Fruit fly (Drosophila melanogaster): ENCODE data around the gene yl.

DNA sequence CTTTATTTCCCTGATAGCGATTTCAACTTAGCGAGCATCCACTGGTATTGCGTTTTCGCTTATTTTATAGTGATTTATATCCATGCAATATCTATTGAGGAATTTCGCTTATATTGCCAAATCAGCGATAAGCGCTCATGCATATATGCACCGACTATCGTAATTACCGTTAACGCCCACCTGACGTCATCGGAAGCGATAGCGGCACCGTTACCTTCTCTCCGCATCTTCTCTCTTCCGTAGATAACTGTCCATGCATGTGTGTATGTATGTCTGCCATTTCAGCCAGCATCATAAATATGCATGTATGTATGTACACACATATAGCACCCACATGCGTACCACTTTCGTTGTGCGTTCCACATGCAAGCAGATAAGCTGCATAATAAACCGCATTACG, 28.2 kb downstream of the yl start:
- TF ChIP-seq Jra (GFP tag; optimal IDR thresholded peaks at IDR 0.05) (no peak), psq (GFP tag; optimal IDR thresholded peaks at IDR 0.05) (no peak), Hr83 (GFP tag; optimal IDR thresholded peaks at IDR 0.05; ENCODE audit: poor library complexity, severe bottlenecking) (no peak), GATAd (GFP tag; optimal IDR thresholded peaks at IDR 0.05) (no peak), Rel (GFP tag; optimal IDR thresholded peaks at IDR 0.05) (no peak), Rel (tag; optimal IDR thresholded peaks at IDR 0.05) (no peak), Dfd (GFP tag; optimal IDR thresholded peaks at IDR 0.05) (no peak), dmrt93B (GFP tag; optimal IDR thresholded peaks at IDR 0.05) (no peak), ey (GFP tag; optimal IDR thresholded peaks at IDR 0.05) (no peak), woc (GFP tag; optimal IDR thresholded peaks at IDR 0.05) (no peak), OdsH (GFP tag; optimal IDR thresholded peaks at IDR 0.05) (no peak), foxo (GFP tag; optimal IDR thresholded peaks at IDR 0.05) (no peak), Abd-B (GFP tag; optimal IDR thresholded peaks at IDR 0.05) (no peak)

Data from whole organism, wandering third instar larva.